Worm (Caenorhabditis elegans) whole organism, L2 larva: ENCODE results near the gene T28F3.8.
A peak's percentile ranks its signal among the peaks of the same experiment; 100 is the strongest.

Source experiments
- C34F6.9 ChIP-seq: fragments of 150-350 bp; optimal IDR thresholded peaks from 2 replicates; lab custom pipeline; 2014; ENCODE audit warnings: missing biosample characterization, missing genetic modification characterization
- R02D3.7 ChIP-seq: fragments of 150-350 bp; optimal IDR thresholded peaks from 2 replicates; lab custom pipeline; 2014; ENCODE audit warnings: missing biosample characterization, missing genetic modification characterization
- ZK546.5 ChIP-seq: sonication (generic microtip); optimal IDR thresholded peaks from 2 replicates; lab custom pipeline; 2017; ENCODE audit warnings: missing biosample characterization, missing genetic modification characterization
- aly-2 ChIP-seq: fragments of 150-350 bp; optimal IDR thresholded peaks from 2 replicates; lab custom pipeline; 2014; ENCODE audit warnings: missing biosample characterization, missing genetic modification characterization
- ceh-16 ChIP-seq: fragments of 150-350 bp; optimal IDR thresholded peaks from 2 replicates; lab custom pipeline; 2014; ENCODE audit warnings: missing biosample characterization, missing genetic modification characterization
- ceh-82 ChIP-seq: fragments of 150-350 bp; optimal IDR thresholded peaks from 2 replicates; lab custom pipeline; 2014; ENCODE audit warnings: missing biosample characterization, missing genetic modification characterization
- crh-2 ChIP-seq: sonication (generic microtip); optimal IDR thresholded peaks from 2 replicates; lab custom pipeline; 2017; ENCODE audit warnings: missing biosample characterization, missing genetic modification characterization
- dmd-4 ChIP-seq: sonication (generic microtip); optimal IDR thresholded peaks from 2 replicates; lab custom pipeline; 2017; ENCODE audit warnings: missing biosample characterization, missing genetic modification characterization
- egl-27 ChIP-seq: sonication (generic microtip); optimal IDR thresholded peaks from 3 replicates; lab custom pipeline; 2017; ENCODE audit warnings: missing biosample characterization, missing genetic modification reagents, missing genetic modification characterization
- elt-1 ChIP-seq: fragments of 150-350 bp; optimal IDR thresholded peaks from 2 replicates; lab custom pipeline; 2014; ENCODE audit warnings: missing biosample characterization, missing genetic modification characterization
- elt-3 ChIP-seq: sonication (generic microtip); optimal IDR thresholded peaks from 2 replicates; lab custom pipeline; 2017; ENCODE audit warnings: missing biosample characterization, missing genetic modification characterization
- fos-1 ChIP-seq: fragments of 150-350 bp; optimal IDR thresholded peaks from 2 replicates; lab custom pipeline; 2014; ENCODE audit warnings: missing biosample characterization, missing genetic modification characterization
- gmeb-1 ChIP-seq: fragments of 150-350 bp; optimal IDR thresholded peaks from 2 replicates; lab custom pipeline; 2014; ENCODE audit warnings: missing biosample characterization, missing genetic modification characterization
- lin-13 ChIP-seq: fragments of 150-350 bp; optimal IDR thresholded peaks from 2 replicates; lab custom pipeline; 2014; ENCODE audit warnings: missing biosample characterization, missing genetic modification reagents, missing genetic modification characterization
- lsy-2 ChIP-seq, 2 experiments: fragments of 150-350 bp in 1 of 2; sonication (generic microtip) in 1 of 2; optimal IDR thresholded peaks; 2 replicates each; lab custom pipeline; 2014 to 2017; ENCODE audit warnings: missing biosample characterization in 2 of 2, missing genetic modification characterization in 2 of 2
- mab-5 ChIP-seq: fragments of 150-350 bp; optimal IDR thresholded peaks from 2 replicates; lab custom pipeline; 2014; ENCODE audit warnings: missing biosample characterization, missing genetic modification characterization
- mdl-1 ChIP-seq, 2 experiments: fragments of 150-350 bp in 1 of 2; sonication (generic microtip) in 1 of 2; optimal IDR thresholded peaks; 2 replicates each; lab custom pipeline; 2017; ENCODE audit warnings: missing biosample characterization in 2 of 2, missing genetic modification characterization in 2 of 2
- nhr-12 ChIP-seq: fragments of 150-350 bp; optimal IDR thresholded peaks from 2 replicates; lab custom pipeline; 2014; ENCODE audit warnings: missing biosample characterization, missing genetic modification characterization
- nhr-129 ChIP-seq: fragments of 150-350 bp; optimal IDR thresholded peaks from 2 replicates; lab custom pipeline; 2014; ENCODE audit warnings: missing biosample characterization, missing genetic modification characterization
- nhr-21 ChIP-seq: fragments of 150-350 bp; optimal IDR thresholded peaks from 2 replicates; lab custom pipeline; 2014; ENCODE audit warnings: missing biosample characterization, missing genetic modification characterization
- nhr-23 ChIP-seq: fragments of 150-350 bp; optimal IDR thresholded peaks from 2 replicates; lab custom pipeline; 2014; ENCODE audit warnings: missing biosample characterization, missing genetic modification reagents, missing genetic modification characterization
- nhr-237 ChIP-seq: fragments of 150-350 bp; optimal IDR thresholded peaks from 2 replicates; lab custom pipeline; 2014; ENCODE audit warnings: missing biosample characterization, missing genetic modification characterization
- nhr-25 ChIP-seq: fragments of 150-350 bp; sonication (generic microtip); optimal IDR thresholded peaks from 3 replicates; lab custom pipeline; 2014; ENCODE audit warnings: missing biosample characterization, missing genetic modification characterization
- nhr-6 ChIP-seq: fragments of 150-350 bp; optimal IDR thresholded peaks from 2 replicates; lab custom pipeline; 2014; ENCODE audit warnings: missing biosample characterization, missing genetic modification characterization
- skn-1 ChIP-seq: sonication (generic microtip); optimal IDR thresholded peaks from 2 replicates; lab custom pipeline; 2017; ENCODE audit warnings: missing biosample characterization, missing genetic modification characterization
- sma-9 ChIP-seq, 2 experiments: fragments of 150-350 bp in 1 of 2; sonication (generic microtip) in 1 of 2; optimal IDR thresholded peaks; 2 replicates each; lab custom pipeline; 2014 to 2016; ENCODE audit warnings: missing genetic modification characterization in 2 of 2, mild to moderate bottlenecking in 1 of 2, missing biosample characterization in 1 of 2, missing compliant biosample characterization in 1 of 2, missing genetic modification reagents in 1 of 2, moderate library complexity in 1 of 2
- snpc-4 ChIP-seq: fragments of 150-350 bp; optimal IDR thresholded peaks from 2 replicates; lab custom pipeline; 2014; ENCODE audit warnings: missing biosample characterization, missing genetic modification characterization
- unc-55 ChIP-seq: fragments of 150-350 bp; sonication (generic microtip); optimal IDR thresholded peaks from 3 replicates; lab custom pipeline; 2014; ENCODE audit warnings: missing biosample characterization, missing genetic modification reagents, missing genetic modification characterization
- unc-62 ChIP-seq: fragments of 150-350 bp; optimal IDR thresholded peaks from 2 replicates; lab custom pipeline; 2014; ENCODE audit warnings: missing biosample characterization, missing genetic modification reagents, missing genetic modification characterization
- ztf-4 ChIP-seq: fragments of 150-350 bp; optimal IDR thresholded peaks from 2 replicates; lab custom pipeline; 2014; ENCODE audit warnings: missing biosample characterization, missing genetic modification characterization

T28F3.8 gene

DNA sequence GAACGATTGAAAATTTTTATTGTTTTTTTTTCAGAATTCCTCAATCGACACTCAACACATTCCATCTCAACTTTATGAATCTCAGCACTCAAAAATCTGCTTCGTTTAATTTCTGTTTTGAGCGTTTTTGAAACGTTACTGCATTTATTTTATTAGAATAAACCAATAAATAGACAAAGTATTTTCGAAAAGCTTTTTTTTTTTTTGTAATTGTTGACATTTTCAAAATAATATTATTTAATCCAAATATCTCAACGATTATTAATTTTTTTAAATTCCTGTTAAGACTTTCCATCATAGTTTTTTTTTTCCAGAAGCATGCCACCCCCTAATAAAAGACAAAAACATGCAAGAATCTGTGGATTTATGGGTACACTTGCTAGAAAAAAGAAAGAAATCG lies 25.1 kb upstream of the T28F3.8 start, which contains the start of gene C49C3.7:
C49C3.7 (plus strand) TSS at position 301 of the 400 bp plus-strand sequence.
- TF ChIP-seq mab-5 (tag; lab: Kevin White, UChicago) (no peak), lin-13 (GFP tag; lab: Kevin White, UChicago) (no peak), sma-9 (GFP tag; optimal IDR thresholded peaks at IDR 0.05; lab: Kevin White, UChicago) (no peak), sma-9 (tag; optimal IDR thresholded peaks at IDR 0.05; lab: Kevin White, UChicago) (no peak), nhr-237 (no peak)

DNA sequence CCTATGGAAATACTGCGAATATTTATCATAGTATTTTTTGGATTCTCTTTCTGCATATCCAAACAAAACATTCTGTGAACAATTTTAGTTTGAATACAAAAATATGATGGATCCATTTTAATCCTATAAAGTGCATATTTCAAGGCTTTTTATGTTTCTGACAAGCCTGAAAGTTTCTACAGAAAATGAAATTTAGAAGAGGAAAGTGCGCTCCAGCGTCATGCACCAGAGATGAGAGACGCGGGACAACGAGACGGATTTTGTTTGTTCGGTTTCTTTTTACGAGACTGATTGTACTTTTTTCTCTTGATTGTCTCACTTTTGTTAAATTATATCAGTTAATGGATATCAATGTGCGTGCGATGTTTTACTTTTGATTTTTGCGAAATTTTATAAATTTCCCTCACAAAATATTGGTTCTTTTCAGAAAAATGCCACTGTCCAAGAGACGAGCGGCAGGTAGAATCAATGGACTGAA lies 24.0 kb upstream of the T28F3.8 start, which contains the start of gene C49C3.6:
C49C3.6 (plus strand) TSS at position 428 of the 478 bp plus-strand sequence.
- TF ChIP-seq crh-2 (tag; lab: Kevin White, UChicago) (no peak), ceh-16 (no peak), nhr-237 (no peak), lin-13 (GFP tag; lab: Kevin White, UChicago) (peak; percentile 14), ZK546.5 (tag; lab: Kevin White, UChicago) (no peak), nhr-25 (tag; lab: Kevin White, UChicago) (peak; percentile 12), sma-9 (GFP tag; optimal IDR thresholded peaks at IDR 0.05; lab: Kevin White, UChicago) (no peak), sma-9 (tag; optimal IDR thresholded peaks at IDR 0.05; lab: Kevin White, UChicago) (no peak), unc-55 (GFP tag; lab: Kevin White, UChicago) (peak; percentile 29), nhr-129 (tag; lab: Kevin White, UChicago) (no peak), nhr-23 (no peak), lsy-2 (tag; optimal IDR thresholded peaks at IDR 0.05; lab: Kevin White, UChicago) (peak in 1 of 2 experiments; percentile 36), C34F6.9 (peak; percentile 31)

DNA sequence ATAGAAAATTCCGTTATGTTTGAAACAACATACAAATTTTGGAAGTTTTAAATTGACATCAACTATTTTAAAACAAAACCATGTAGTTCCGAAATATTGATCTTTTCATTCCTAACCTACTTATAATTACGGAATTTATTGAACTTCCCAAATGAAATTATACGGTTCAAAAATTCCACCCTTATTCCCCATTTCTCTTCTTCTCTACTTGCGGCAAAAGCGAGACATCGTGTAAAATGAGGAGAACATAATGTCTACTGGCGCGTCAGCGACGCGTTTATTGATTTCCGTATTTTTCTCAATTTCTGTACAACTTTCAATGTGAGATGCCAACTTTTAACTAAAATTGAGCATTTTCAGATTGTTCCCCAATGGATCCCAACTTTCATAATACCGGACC lies 21.7 kb upstream of the T28F3.8 start, which contains the start of gene ceh-88:
ceh-88 (plus strand) TSS at position 355 of the 400 bp plus-strand sequence.
- TF ChIP-seq skn-1 (tag; lab: Kevin White, UChicago): no peak
- peak; percentile 37 for TF ChIP-seq C34F6.9

DNA sequence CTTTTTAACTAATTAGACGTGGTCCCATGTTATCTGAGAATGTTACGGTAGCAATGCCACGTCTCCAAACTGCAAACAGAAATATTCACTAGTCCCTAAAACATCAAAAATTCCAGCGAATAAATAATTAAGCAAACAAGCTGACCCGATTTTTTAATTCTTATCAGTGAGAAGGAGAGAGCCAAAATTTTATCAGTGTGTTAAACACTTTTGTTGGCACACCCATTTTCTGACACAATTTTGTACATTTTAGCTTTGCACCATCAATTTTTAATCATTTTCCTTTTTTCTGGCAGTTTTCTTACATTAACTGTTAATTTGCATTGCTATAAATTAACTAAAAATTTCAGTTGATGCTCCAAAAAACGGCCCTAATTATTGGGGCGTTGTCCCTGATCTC lies 13.3 kb upstream of the T28F3.8 start, which contains the start of gene C49C3.4:
C49C3.4 (plus strand) TSS at position 351 of the 400 bp plus-strand sequence.
- TF ChIP-seq fos-1 (peak; percentile 76), egl-27 (tag; lab: Kevin White, UChicago) (no peak)

DNA sequence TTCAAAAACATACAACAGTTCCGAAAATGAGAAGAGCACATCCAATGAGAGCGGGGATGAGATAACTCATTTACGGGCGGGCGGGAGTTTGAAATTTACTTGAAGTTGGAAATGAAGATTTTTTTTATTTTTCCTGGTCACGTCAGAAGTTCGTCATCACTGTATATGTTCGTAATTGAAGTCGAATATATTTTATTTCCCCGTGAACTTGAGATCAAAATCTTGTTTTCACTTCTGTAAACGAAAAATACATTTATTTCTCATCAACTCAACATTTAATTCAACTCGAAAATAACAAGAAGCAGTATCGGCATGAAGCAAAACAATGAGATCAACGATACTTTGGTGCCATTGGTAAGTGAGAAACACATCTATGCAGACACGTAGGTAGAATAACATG lies 9.3 kb upstream of the T28F3.8 start, which contains the start of gene C49C3.20:
C49C3.20 (minus strand) TSS at position 101 of the 400 bp plus-strand sequence.
- no peak for TF ChIP-seq ceh-82 (tag; lab: Kevin White, UChicago)
- no peak for TF ChIP-seq nhr-21 (tag; lab: Kevin White, UChicago)
- no peak for TF ChIP-seq egl-27 (tag; lab: Kevin White, UChicago)
- no peak for TF ChIP-seq nhr-23
- TF ChIP-seq crh-2 (tag; lab: Kevin White, UChicago): no peak
- TF ChIP-seq C34F6.9: no peak
- no peak for TF ChIP-seq ceh-16
- no peak for TF ChIP-seq elt-1 (tag; lab: Kevin White, UChicago)
- no peak for TF ChIP-seq gmeb-1
- no peak for TF ChIP-seq mdl-1 (tag; optimal IDR thresholded peaks at IDR 0.05; lab: Kevin White, UChicago)
- no peak for TF ChIP-seq elt-3 (tag; lab: Kevin White, UChicago)
- TF ChIP-seq nhr-237: no peak
- TF ChIP-seq lsy-2 (tag; optimal IDR thresholded peaks at IDR 0.05; lab: Kevin White, UChicago): no peak
- TF ChIP-seq nhr-25 (tag; lab: Kevin White, UChicago): no peak
- no peak for TF ChIP-seq nhr-6
- no peak for TF ChIP-seq unc-62 (GFP tag; lab: Kevin White, UChicago)

DNA sequence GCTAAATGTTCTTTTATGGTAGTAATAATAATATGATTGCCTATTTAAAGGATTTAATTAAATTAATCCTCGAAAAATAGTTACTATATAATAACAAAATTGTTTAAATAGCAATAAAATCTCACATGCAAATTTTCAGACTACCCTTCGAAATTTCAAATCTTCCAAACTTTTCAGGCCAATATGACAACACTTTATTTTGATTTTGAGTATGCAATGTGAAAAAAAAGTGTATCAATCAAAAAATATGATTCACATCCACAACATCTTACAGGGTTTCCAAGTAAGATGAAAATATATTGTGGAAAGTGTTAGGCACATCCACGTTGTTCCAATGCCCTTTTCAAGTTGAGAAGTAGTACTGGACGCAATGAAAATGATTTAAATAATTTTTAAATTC lies 4.7 kb upstream of the T28F3.8 start, which contains the start of gene snf-9:
snf-9 (plus strand) TSS at position 301 of the 400 bp plus-strand sequence.
- no peak for TF ChIP-seq dmd-4
- no peak for TF ChIP-seq ztf-4 (tag; lab: Kevin White, UChicago)
- TF ChIP-seq ceh-82 (tag; lab: Kevin White, UChicago): no peak
- no peak for TF ChIP-seq R02D3.7 (tag; lab: Kevin White, UChicago)
- TF ChIP-seq gmeb-1: no peak
- no peak for TF ChIP-seq snpc-4 (tag; lab: Kevin White, UChicago)
- TF ChIP-seq aly-2 (tag; lab: Kevin White, UChicago): no peak
- TF ChIP-seq nhr-12 (tag; lab: Kevin White, UChicago): no peak
